Fruit fly (Drosophila melanogaster): Measurements from ENCODE around the gene CG9130.

dm6 chr3L:1208206-1208605 lies 43.6 kb upstream of the CG9130 start:
- TF ChIP-seq CG8478 (optimal IDR thresholded peaks at IDR 0.05) (no peak), CTCF (optimal IDR thresholded peaks at IDR 0.05) (no peak)

Data from S2 (cell line).